Worm (Caenorhabditis elegans): ENCODE results near the gene tbc-18.

The tbc-18 gene

DNA sequence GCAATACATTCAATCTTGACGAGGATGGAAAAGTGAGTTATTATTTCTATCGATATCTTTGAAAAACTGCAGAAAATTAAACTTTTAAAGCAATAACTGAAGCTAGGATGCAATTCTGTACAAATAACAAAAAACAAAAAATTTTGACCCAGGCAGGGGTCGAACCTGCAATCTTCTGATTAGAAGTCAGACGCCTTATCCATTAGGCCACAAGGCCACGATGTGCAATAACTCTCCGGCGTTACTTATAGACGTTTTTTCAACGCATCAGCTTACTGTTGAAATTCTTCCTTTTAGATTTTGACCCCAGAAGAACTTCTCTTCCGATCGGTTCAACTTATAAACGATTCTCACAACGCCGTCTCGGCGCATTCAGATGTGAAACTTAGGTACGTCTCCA, 3.3 kb downstream of the tbc-18 start (continued):
- TF ChIP-seq snpc-4 (GFP tag; optimal IDR thresholded peaks at IDR 0.05) (peak; percentile 65), snpc-4 (tag; optimal IDR thresholded peaks at IDR 0.05) (peak in 2 of 4 experiments; percentile 44 to 61), tbp1 (GFP tag; optimal IDR thresholded peaks at IDR 0.05) (peak; percentile 95), hmg-20 (GFP tag; IDR thresholded peaks at IDR 0.05) (0 out of 2 replicates have a peak, but pooled peaks have one; percentile 13), sptf-2 (GFP tag; optimal IDR thresholded peaks at IDR 0.05) (no peak), hmg-1.2 (GFP tag; IDR thresholded peaks at IDR 0.05) (peak; percentile 65), aptf-3 (GFP tag; IDR thresholded peaks at IDR 0.05) (no peak), F23B12.7 (tag; optimal IDR thresholded peaks at IDR 0.05; ENCODE audit: insufficient read depth) (peak; percentile 40), unc-130 (GFP tag; optimal IDR thresholded peaks at IDR 0.05) (no peak), akir-1 (GFP tag; optimal IDR thresholded peaks at IDR 0.05) (no peak), die-1 (tag; optimal IDR thresholded peaks at IDR 0.05) (peak; percentile 87), lin-26 (GFP tag; IDR thresholded peaks at IDR 0.05) (peak; percentile 89), snpc-1.1 (tag; optimal IDR thresholded peaks at IDR 0.05; ENCODE audit: insufficient read depth) (no peak), F33H1.4 (GFP tag; IDR thresholded peaks at IDR 0.05) (no peak), ccch-3 (GFP tag; optimal IDR thresholded peaks at IDR 0.05) (no peak), lin-40 (tag; optimal IDR thresholded peaks at IDR 0.05) (no peak), K11D2.4 (GFP tag; IDR thresholded peaks at IDR 0.05) (no peak), atf-7 (tag; optimal IDR thresholded peaks at IDR 0.05) (no peak), Y56A3A.18 (GFP tag; IDR thresholded peaks at IDR 0.05) (0 out of 2 replicates have a peak, but pooled peaks have one; percentile 53), fkh-3 (tag; optimal IDR thresholded peaks at IDR 0.05) (no peak), nhr-179 (tag; optimal IDR thresholded peaks at IDR 0.05) (no peak), Y79H2A.3 (GFP tag; conservative IDR thresholded peaks at IDR 0.05) (no peak), nhr-80 (tag; optimal IDR thresholded peaks at IDR 0.05) (peak; percentile 18), let-526 (GFP tag; IDR thresholded peaks at IDR 0.05) (no peak), unc-62 (GFP tag; optimal IDR thresholded peaks at IDR 0.05) (no peak), sdz-38 (tag; optimal IDR thresholded peaks at IDR 0.05) (no peak), K12H6.12 (tag; optimal IDR thresholded peaks at IDR 0.05) (no peak), egl-18 (GFP tag; IDR thresholded peaks at IDR 0.05) (no peak), nfya-1 (tag; optimal IDR thresholded peaks at IDR 0.05; ENCODE audit: borderline replicate concordance, insufficient read depth) (no peak), egl-44 (GFP tag; IDR thresholded peaks at IDR 0.05) (0 out of 2 replicates have a peak, but pooled peaks have one; percentile 47), mcd-1 (GFP tag; IDR thresholded peaks at IDR 0.05) (no peak), rpc-1 (optimal IDR thresholded peaks at IDR 0.05) (peak; percentile 86), rpc-1 (tag; optimal IDR thresholded peaks at IDR 0.05) (peak; percentile 96), mel-28 (tag; optimal IDR thresholded peaks at IDR 0.05; ENCODE audit: borderline replicate concordance) (no peak), nfya-2 (GFP tag; IDR thresholded peaks at IDR 0.05) (no peak), lin-54 (GFP tag; optimal IDR thresholded peaks at IDR 0.05) (peak; percentile 24), ZK185.1 (tag; optimal IDR thresholded peaks at IDR 0.05; ENCODE audit: poor library complexity, severe bottlenecking) (peak; percentile 64), Y67H2A.10 (GFP tag; conservative IDR thresholded peaks at IDR 0.05) (no peak), ztf-25 (GFP tag; IDR thresholded peaks at IDR 0.05) (no peak), Y95B8A.8 (GFP tag; IDR thresholded peaks at IDR 0.05) (no peak), ztf-6 (GFP tag; IDR thresholded peaks at IDR 0.05) (no peak), F55B11.4 (tag; optimal IDR thresholded peaks at IDR 0.05; ENCODE audit: borderline replicate concordance, insufficient read depth) (no peak), ekl-4 (GFP tag; IDR thresholded peaks at IDR 0.05) (peak; percentile 28; the same call in 1 of the 2 replicates), pbrm-1 (GFP tag; IDR thresholded peaks at IDR 0.05) (peak; percentile 89), nhr-90 (tag; optimal IDR thresholded peaks at IDR 0.05) (peak; percentile 80), let-607 (tag; optimal IDR thresholded peaks at IDR 0.05) (peak in 1 of 2 experiments; percentile 34), hlh-26 (GFP tag; conservative IDR thresholded peaks at IDR 0.05) (no peak), hsf-1 (GFP tag; IDR thresholded peaks at IDR 0.05) (no peak), nfyb-1 (GFP tag; IDR thresholded peaks at IDR 0.05) (0 out of 2 replicates have a peak, but pooled peaks have one; percentile 43)

All from whole organism, young adult.